Worm (Caenorhabditis elegans) whole organism, late embryonic: ENCODE results near the gene Y17D7B.3.

Experiments
- pha-4 ChIP-seq: fragments of 150-350 bp; optimal IDR thresholded peaks from 2 replicates; lab custom pipeline; 2018; ENCODE audit warnings: missing biosample characterization, missing genetic modification reagents, missing genetic modification characterization
- ttx-3 ChIP-seq: sonication (generic microtip); optimal IDR thresholded peaks from 2 replicates; lab custom pipeline; 2016; ENCODE audit warnings: missing genetic modification reagents, missing genetic modification characterization, missing compliant biosample characterization

ce11 chrV:18746937-18747660 is 39.5 kb downstream of the Y17D7B.3 start, which contains the start of gene clec-251:
- TF ChIP-seq pha-4 (tag; lab: Kevin White, UChicago) (no peak), ttx-3 (no peak)
